Fruit fly (Drosophila melanogaster): ENCODE measurements around the gene CG43254.

The CG43254 gene

DNA sequence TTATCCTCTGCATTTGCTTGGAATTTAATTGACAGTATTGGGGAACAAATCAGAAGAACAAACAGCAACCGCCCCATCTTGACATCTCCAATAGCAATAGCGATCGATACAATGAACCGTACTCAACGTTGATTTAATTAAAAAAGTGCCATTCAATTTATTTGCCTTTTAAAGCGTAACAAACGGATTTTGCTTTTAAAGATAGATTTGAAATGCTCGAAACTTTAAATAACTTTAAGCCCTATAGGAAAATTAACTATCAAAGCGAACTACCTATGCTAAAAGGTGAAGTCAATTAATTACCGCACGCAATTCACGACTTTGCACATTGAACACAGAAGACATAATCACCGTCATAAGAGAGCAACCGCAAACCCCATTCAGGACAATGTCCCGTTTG lies at the start of gene CG43254:
CG43254 (minus strand) TSS at position 101 of the 400 bp plus-strand sequence.
- TF ChIP-seq ttk (optimal IDR thresholded peaks at IDR 0.05) (no peak), Sin3A (optimal IDR thresholded peaks at IDR 0.05) (no peak), h (optimal IDR thresholded peaks at IDR 0.05) (no peak), Myc (optimal IDR thresholded peaks at IDR 0.05) (no peak), psq (optimal IDR thresholded peaks at IDR 0.05) (no peak), insv (optimal IDR thresholded peaks at IDR 0.05) (no peak)

DNA sequence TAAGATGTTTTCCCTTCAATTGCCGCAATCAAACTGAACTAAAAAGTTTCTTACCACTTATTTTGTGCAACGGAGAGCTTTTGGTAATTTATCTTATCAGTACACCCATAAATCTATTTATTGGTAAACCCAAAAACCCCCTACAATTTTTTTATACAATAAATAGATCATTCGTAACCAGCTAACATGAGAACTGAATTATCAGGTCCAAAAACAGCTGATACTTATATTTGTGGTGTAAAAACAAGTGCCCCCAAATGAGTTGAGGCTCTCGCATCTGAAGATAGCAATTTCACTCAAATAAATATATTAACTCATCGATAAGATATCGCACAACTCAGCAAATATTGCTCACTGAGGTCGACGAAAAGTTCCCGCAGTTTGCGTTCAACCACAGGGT lies 48.5 kb upstream of the CG43254 start, which contains the start of gene CG18748:
CG18748 (minus strand) TSS at position 25 of the 400 bp plus-strand sequence.
- no peak for TF ChIP-seq psq (optimal IDR thresholded peaks at IDR 0.05)
- no peak for TF ChIP-seq insv (optimal IDR thresholded peaks at IDR 0.05)
- TF ChIP-seq h (optimal IDR thresholded peaks at IDR 0.05), result no peak
- no peak for TF ChIP-seq Sin3A (optimal IDR thresholded peaks at IDR 0.05)
- no peak for TF ChIP-seq Myc (optimal IDR thresholded peaks at IDR 0.05)
- TF ChIP-seq ttk (optimal IDR thresholded peaks at IDR 0.05), result no peak

DNA sequence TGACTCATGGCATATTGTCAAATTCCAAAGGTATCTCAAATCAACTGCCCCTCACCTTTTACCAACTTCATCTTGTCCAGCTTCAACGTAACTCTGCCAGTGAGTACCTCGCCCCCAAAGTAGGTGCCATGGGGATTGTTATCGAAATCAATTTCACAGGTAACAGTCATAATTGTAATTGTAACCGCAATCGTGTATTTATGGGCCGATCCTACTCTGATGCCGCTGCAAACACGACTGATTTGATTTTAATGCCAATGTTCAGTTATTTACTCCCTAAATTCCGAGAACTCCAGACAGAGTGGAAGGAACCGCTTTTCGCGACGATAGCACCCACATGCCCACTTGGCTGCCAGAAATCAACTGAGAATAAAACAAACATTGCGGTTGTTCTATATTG lies 46.4 kb upstream of the CG43254 start, which contains the start of gene CG18745:
CG18745 (minus strand) TSS at position 336 of the 400 bp plus-strand sequence.
- no peak for TF ChIP-seq Myc (optimal IDR thresholded peaks at IDR 0.05)
- TF ChIP-seq psq (optimal IDR thresholded peaks at IDR 0.05), result no peak
- TF ChIP-seq insv (optimal IDR thresholded peaks at IDR 0.05), result no peak
- TF ChIP-seq Sin3A (optimal IDR thresholded peaks at IDR 0.05), result no peak
- no peak for TF ChIP-seq ttk (optimal IDR thresholded peaks at IDR 0.05)
- no peak for TF ChIP-seq h (optimal IDR thresholded peaks at IDR 0.05)

DNA sequence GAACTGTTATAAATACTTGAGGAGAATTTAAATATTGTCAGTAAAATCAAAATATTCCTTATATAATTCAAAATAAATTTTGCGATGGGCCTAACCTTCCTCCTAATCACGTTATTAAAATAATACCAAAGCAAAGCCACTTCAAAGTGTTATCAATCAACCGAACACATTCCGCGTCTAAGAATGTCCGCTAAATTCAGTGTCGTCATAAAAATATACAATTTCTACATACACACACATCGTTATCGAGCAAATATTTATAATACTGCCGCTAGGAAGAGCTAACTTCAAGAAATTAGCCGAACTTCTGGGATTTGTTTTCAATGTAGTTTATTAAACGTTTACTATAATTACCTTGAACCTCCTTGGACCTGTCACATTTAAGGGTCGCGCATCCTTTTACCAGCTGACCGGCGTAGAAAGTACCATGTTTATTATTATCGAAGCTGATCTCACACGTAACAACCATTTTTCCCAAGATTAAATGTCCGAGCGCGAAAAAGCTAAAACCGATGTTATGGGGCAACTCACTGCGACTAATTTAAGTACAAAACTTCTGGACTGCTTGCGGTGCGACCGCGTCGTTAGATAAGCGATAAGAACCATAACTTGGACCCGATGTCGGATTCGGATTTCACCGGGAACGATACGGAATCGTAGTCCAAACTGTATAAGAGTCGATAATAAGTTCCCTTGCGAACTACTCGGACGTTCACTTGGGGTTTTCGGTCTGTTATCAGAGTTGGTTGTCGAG lies 43.7 kb upstream of the CG43254 start, which contains the start of gene CG18747:
CG18747 (minus strand) TSS at position 514 of the 754 bp plus-strand sequence.
- TF ChIP-seq Sin3A (optimal IDR thresholded peaks at IDR 0.05) (no peak), insv (optimal IDR thresholded peaks at IDR 0.05) (no peak), Myc (optimal IDR thresholded peaks at IDR 0.05) (no peak), ttk (optimal IDR thresholded peaks at IDR 0.05) (no peak), psq (optimal IDR thresholded peaks at IDR 0.05) (no peak), h (optimal IDR thresholded peaks at IDR 0.05) (no peak)

- no peak for TF ChIP-seq insv (optimal IDR thresholded peaks at IDR 0.05)
- no peak for TF ChIP-seq Myc (optimal IDR thresholded peaks at IDR 0.05)
- no peak for TF ChIP-seq h (optimal IDR thresholded peaks at IDR 0.05)
- TF ChIP-seq psq (optimal IDR thresholded peaks at IDR 0.05), result no peak
- TF ChIP-seq ttk (optimal IDR thresholded peaks at IDR 0.05), result no peak
- TF ChIP-seq Sin3A (optimal IDR thresholded peaks at IDR 0.05), result no peak
Observed at dm6 chr3R:7779620-7780019, 40.3 kb upstream of the CG43254 start.

dm6 chr3R:7771656-7772055 lies 32.3 kb upstream of the CG43254 start, which contains the start of gene CG11286:
Gene CG11286, minus strand, starts transcription at chr3R:7771756.
- TF ChIP-seq ttk (optimal IDR thresholded peaks at IDR 0.05) (no peak), psq (optimal IDR thresholded peaks at IDR 0.05) (no peak), h (optimal IDR thresholded peaks at IDR 0.05) (no peak), Myc (optimal IDR thresholded peaks at IDR 0.05) (no peak), insv (optimal IDR thresholded peaks at IDR 0.05) (no peak), Sin3A (optimal IDR thresholded peaks at IDR 0.05) (no peak)

DNA sequence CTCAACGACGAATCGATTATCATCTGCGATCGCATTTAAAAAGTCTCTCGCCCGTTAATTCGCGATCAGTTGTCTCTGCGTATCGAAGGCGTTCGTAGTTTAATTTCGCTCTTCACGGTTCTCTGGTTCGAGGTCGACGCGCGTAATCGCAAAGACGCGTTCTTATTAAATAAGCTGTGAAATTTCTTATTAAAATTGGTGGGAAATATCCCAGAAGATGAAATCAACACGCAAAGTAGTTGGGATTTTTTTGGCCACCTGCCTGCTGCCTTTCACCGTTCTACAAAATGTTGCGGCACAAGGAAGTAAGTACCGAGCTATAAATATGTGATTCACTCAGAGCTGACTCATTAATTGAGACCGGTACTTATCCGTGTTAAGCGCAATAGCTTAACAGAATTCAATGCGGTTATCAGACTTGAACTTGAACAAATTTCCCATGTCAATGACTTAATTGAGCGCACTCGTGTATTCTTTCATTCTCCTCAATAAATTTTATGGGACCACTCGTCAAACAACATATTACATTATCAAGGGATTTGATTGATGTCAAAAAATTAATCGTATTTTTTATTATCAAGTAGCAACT lies 21.7 kb upstream of the CG43254 start:
- TF ChIP-seq h (optimal IDR thresholded peaks at IDR 0.05) (no peak), insv (optimal IDR thresholded peaks at IDR 0.05) (no peak), ttk (optimal IDR thresholded peaks at IDR 0.05) (no peak), Myc (optimal IDR thresholded peaks at IDR 0.05) (no peak), psq (optimal IDR thresholded peaks at IDR 0.05) (no peak), Sin3A (optimal IDR thresholded peaks at IDR 0.05) (no peak)

DNA sequence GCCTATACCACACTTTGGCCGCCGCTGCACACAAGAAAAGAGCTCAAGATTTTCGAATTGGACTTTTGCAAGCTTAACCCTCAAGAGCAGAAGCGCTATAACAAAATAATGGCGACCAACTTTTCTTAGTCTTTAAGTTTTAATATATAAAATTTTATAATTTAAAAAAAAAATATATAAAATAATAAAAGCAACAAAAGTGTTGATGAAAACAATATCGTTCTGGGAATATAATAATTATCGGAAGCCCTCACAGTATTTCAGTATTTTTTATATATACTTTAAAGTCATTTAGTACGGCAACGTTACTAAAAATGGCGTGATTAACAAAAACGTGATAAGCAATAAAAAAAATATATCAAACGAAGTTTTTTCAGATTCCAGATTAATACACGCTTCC lies 20.1 kb upstream of the CG43254 start, which contains the start of gene Sp7:
Sp7 (plus strand) TSS at position 301 of the 400 bp plus-strand sequence.
- TF ChIP-seq psq (optimal IDR thresholded peaks at IDR 0.05) (no peak), Myc (optimal IDR thresholded peaks at IDR 0.05) (no peak), ttk (optimal IDR thresholded peaks at IDR 0.05) (no peak), h (optimal IDR thresholded peaks at IDR 0.05) (no peak), Sin3A (optimal IDR thresholded peaks at IDR 0.05) (no peak), insv (optimal IDR thresholded peaks at IDR 0.05) (no peak)

dm6 chr3R:7757822-7758221 lies 18.5 kb upstream of the CG43254 start, which contains the start of gene CG10919:
Gene CG10919, plus strand, starts transcription at chr3R:7758122.
- TF ChIP-seq h (optimal IDR thresholded peaks at IDR 0.05), result no peak
- TF ChIP-seq Myc (optimal IDR thresholded peaks at IDR 0.05), result no peak
- TF ChIP-seq psq (optimal IDR thresholded peaks at IDR 0.05), result no peak
- TF ChIP-seq ttk (optimal IDR thresholded peaks at IDR 0.05), result no peak
- no peak for TF ChIP-seq Sin3A (optimal IDR thresholded peaks at IDR 0.05)
- no peak for TF ChIP-seq insv (optimal IDR thresholded peaks at IDR 0.05)

DNA sequence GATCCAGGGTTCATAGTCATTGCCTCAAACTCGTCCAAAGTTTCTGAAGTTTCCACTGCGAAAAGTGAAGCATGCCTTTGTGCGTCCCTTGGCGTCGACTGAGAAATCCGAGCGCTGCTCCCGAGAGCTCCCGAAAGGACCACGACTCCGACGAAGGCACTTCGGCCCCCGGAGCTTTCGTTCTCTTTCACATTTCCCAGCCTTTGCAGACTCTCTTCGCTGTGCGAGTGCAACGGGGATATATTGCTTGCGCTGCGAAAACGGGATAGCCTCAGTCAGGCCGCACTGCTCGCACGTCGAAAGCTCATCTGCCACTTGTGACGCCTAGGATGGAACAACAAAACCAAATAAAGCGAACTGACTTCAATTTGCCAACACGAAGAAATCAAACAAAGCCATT lies 14.2 kb upstream of the CG43254 start:
- TF ChIP-seq h (optimal IDR thresholded peaks at IDR 0.05), result no peak
- TF ChIP-seq Sin3A (optimal IDR thresholded peaks at IDR 0.05), result no peak
- no peak for TF ChIP-seq Myc (optimal IDR thresholded peaks at IDR 0.05)
- TF ChIP-seq ttk (optimal IDR thresholded peaks at IDR 0.05), result no peak
- no peak for TF ChIP-seq insv (optimal IDR thresholded peaks at IDR 0.05)

- no peak for TF ChIP-seq h (optimal IDR thresholded peaks at IDR 0.05)
- TF ChIP-seq Myc (optimal IDR thresholded peaks at IDR 0.05), result no peak
- TF ChIP-seq Sin3A (optimal IDR thresholded peaks at IDR 0.05), result no peak
- TF ChIP-seq ttk (optimal IDR thresholded peaks at IDR 0.05), result no peak
- no peak for TF ChIP-seq psq (optimal IDR thresholded peaks at IDR 0.05)
- no peak for TF ChIP-seq insv (optimal IDR thresholded peaks at IDR 0.05)
Observed at dm6 chr3R:7749993-7750392, 10.6 kb upstream of the CG43254 start, which contains the start of gene pyd3. Gene pyd3, minus strand, starts transcription at chr3R:7750079.

DNA sequence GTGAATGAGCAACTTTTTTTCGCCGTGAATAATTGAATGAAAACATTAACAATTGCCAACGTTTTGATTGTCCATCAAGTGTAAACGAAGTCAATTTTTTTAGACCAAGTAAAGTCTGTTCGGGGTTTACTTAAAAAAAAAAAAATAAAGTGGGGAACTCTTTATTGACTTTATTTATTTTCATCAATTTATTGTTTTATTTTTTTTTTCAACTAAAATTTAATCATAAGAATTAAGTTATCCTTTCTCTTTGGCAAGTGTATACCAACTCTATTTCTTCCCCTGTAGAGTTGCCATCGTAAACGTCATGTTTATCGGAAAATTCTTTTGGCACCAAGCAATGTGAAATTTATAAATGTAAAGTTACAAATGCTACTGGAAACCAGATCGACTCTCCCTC lies 17.2 kb downstream of the CG43254 start, which contains the start of gene CG2616:
CG2616 (plus strand) TSS at position 301 of the 400 bp plus-strand sequence.
- TF ChIP-seq h (optimal IDR thresholded peaks at IDR 0.05) (no peak), ttk (optimal IDR thresholded peaks at IDR 0.05) (no peak), Myc (optimal IDR thresholded peaks at IDR 0.05) (no peak), insv (optimal IDR thresholded peaks at IDR 0.05) (no peak), Sin3A (optimal IDR thresholded peaks at IDR 0.05) (no peak), psq (optimal IDR thresholded peaks at IDR 0.05) (no peak)
